Worm (Caenorhabditis elegans) whole organism, early embryonic: Measurements from ENCODE around the gene JC8.16.

Source experiments
- B0310.2 ChIP-seq: sonication (generic microtip); optimal IDR thresholded peaks from 2 replicates; lab custom pipeline; 2016; ENCODE audit warnings: mild to moderate bottlenecking, missing genetic modification characterization, missing compliant biosample characterization
- ama-1 ChIP-seq: fragments of 150-350 bp; optimal IDR thresholded peaks from 2 replicates; lab custom pipeline; 2014
- ceh-13 ChIP-seq: fragments of 200-800 bp; sonication (Bioruptor generic); optimal IDR thresholded peaks from 2 replicates; lab custom pipeline; 2018; ENCODE audit warnings: mild to moderate bottlenecking, missing genetic modification characterization, missing compliant biosample characterization
- ceh-36 ChIP-seq: sonication (generic microtip); optimal IDR thresholded peaks from 2 replicates; lab custom pipeline; 2016; ENCODE audit warnings: missing genetic modification characterization, inconsistent platforms, missing compliant biosample characterization
- flt-1 ChIP-seq: fragments of 200-800 bp; sonication (Bioruptor generic); IDR thresholded peaks from 2 replicates; pipeline ENCODE4 v1.3.6; 2022; ENCODE audit warnings: missing genetic modification characterization, missing compliant biosample characterization
- hmbx-1 ChIP-seq: sonication (generic microtip); optimal IDR thresholded peaks from 2 replicates; lab custom pipeline; 2016; ENCODE audit warnings: mild to moderate bottlenecking, missing genetic modification characterization, missing compliant biosample characterization
- pes-1 ChIP-seq: fragments of 200-800 bp; sonication (Bioruptor generic); IDR thresholded peaks from 2 replicates; pipeline ENCODE4 v1.3.6; 2022; ENCODE audit warnings: missing genetic modification reagents, missing genetic modification characterization, missing compliant biosample characterization
- scrt-1 ChIP-seq: fragments of 200-800 bp; sonication (Bioruptor generic); IDR thresholded peaks from 2 replicates; pipeline ENCODE4 v1.3.6; 2022; ENCODE audit warnings: missing genetic modification characterization, missing compliant biosample characterization
- sea-1 ChIP-seq: fragments of 200-800 bp; sonication (Bioruptor generic); conservative IDR thresholded peaks from 2 replicates; pipeline ENCODE4 v1.3.6; 2022; ENCODE audit warnings: missing genetic modification characterization, missing compliant biosample characterization
- tbx-11 ChIP-seq: fragments of 200-800 bp; sonication (Bioruptor generic); IDR thresholded peaks from 2 replicates; pipeline ENCODE4 v1.3.6; 2022; ENCODE audit warnings: missing genetic modification characterization, missing compliant biosample characterization
- tbx-37 ChIP-seq: fragments of 200-800 bp; sonication (Bioruptor generic); conservative IDR thresholded peaks from 2 replicates; pipeline ENCODE4 v1.3.6; 2022; ENCODE audit warnings: missing genetic modification reagents, missing genetic modification characterization, missing compliant biosample characterization
- tra-4 ChIP-seq: sonication (generic microtip); optimal IDR thresholded peaks from 2 replicates; lab custom pipeline; 2017; ENCODE audit warnings: missing genetic modification characterization, missing compliant biosample characterization

DNA sequence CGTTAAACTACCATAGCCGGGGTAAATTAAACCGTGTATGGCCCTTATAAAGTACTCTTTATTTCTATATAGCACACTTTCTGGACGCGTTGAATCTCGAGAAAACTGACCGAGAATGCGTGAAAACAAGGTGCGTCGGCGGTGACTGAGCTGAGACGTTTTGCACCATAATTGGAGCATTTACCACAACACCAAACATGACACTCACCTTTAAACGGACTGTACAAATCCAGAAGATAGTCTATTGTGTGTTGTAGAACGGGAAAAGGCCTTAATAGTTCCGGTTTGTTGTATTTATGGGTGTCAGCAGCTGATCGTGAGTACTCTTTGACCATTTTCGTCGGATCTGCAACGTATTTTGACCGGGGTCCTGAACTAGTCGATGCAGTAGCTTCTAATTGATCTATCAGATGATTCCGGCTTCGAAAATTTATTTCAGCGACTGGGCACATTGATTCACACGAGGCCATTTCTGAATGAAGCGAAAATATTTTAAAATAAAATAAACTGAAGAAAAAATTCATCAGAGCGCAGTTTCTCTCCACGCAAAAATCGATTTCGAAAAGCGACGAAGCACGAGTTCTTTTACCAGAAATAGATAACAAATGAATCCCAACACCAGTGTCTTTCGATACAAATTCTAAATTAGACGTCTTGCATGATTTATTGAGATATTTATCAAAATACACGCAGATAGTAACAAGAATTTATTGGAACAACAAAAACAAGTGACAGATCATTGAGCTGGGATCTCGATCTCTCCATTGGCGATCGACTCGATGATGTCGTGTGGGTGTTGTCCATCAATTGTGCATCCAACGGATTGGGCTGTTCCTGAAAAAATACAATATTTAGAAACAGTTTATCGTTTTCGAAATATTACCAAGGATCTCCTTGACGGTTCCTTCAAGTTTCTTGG, 19.8 kb upstream of the JC8.16 start, which contains the start of gene tag-115:
- TF ChIP-seq ceh-36 (tag; lab: Kevin White, UChicago) (no peak), tbx-11 (GFP tag; lab: Robert Waterston, UW) (no peak), ama-1 (lab: Kevin White, UChicago) (no peak), tra-4 (no peak), tbx-37 (no peak), hmbx-1 (no peak), scrt-1 (GFP tag; lab: Robert Waterston, UW) (no peak), flt-1 (no peak), pes-1 (GFP tag; lab: Robert Waterston, UW) (no peak), ceh-13 (GFP tag; lab: Kevin White, UChicago) (no peak), sea-1 (GFP tag; lab: Robert Waterston, UW) (no peak), B0310.2 (tag; lab: Kevin White, UChicago) (no peak)
